Fruit fly (Drosophila melanogaster): ENCODE results near the gene yata.

yata gene

dm6 chr3R:29723048-29723656 is 25.9 kb upstream of the yata start, which contains the start of gene Pcd (continued):
- TF ChIP-seq unc-4 (GFP tag; IDR thresholded peaks at IDR 0.05; ENCODE audit: partially characterized antibody) (peak; percentile 41; the same call in 1 of the 2 replicates), Med (GFP tag) (peak; percentile 33), CG33557 (GFP tag; optimal IDR thresholded peaks at IDR 0.05) (no peak), CG4404 (GFP tag; IDR thresholded peaks at IDR 0.05) (no peak), CG12744 (GFP tag; optimal IDR thresholded peaks at IDR 0.05) (no peak), NfI (GFP tag; optimal IDR thresholded peaks at IDR 0.05) (no peak), CG12942 (GFP tag; optimal IDR thresholded peaks at IDR 0.05) (no peak), Lhr (GFP tag; optimal IDR thresholded peaks at IDR 0.05) (no peak), eve (GFP tag; optimal IDR thresholded peaks at IDR 0.05) (no peak), Asciz (GFP tag; optimal IDR thresholded peaks at IDR 0.05) (no peak), CG4617 (GFP tag; optimal IDR thresholded peaks at IDR 0.05; ENCODE audit: borderline replicate concordance) (peak; percentile 5), row (GFP tag; IDR thresholded peaks at IDR 0.05) (no peak), ind (GFP tag; optimal IDR thresholded peaks at IDR 0.05) (no peak), Fer1 (GFP tag; optimal IDR thresholded peaks at IDR 0.05) (no peak), CG1233 (GFP tag; optimal IDR thresholded peaks at IDR 0.05) (no peak), zen2 (GFP tag; IDR thresholded peaks at IDR 0.05; ENCODE audit: partially characterized antibody) (no peak), ken (GFP tag; IDR thresholded peaks at IDR 0.05) (no peak), CG7357 (GFP tag; IDR thresholded peaks at IDR 0.05) (no peak), cato (GFP tag; optimal IDR thresholded peaks at IDR 0.05; ENCODE audit: borderline replicate concordance) (no peak), fu2 (GFP tag; optimal IDR thresholded peaks at IDR 0.05) (no peak), CG2875 (GFP tag; optimal IDR thresholded peaks at IDR 0.05) (no peak), CG18476 (GFP tag; optimal IDR thresholded peaks at IDR 0.05) (no peak), Max (GFP tag; optimal IDR thresholded peaks at IDR 0.05) (no peak), Hr39 (optimal IDR thresholded peaks at IDR 0.05) (no peak), E2f1 (GFP tag; IDR thresholded peaks at IDR 0.05) (no peak), CHES-1-like (GFP tag; optimal IDR thresholded peaks at IDR 0.05) (no peak), CG1792 (GFP tag; optimal IDR thresholded peaks at IDR 0.05) (no peak), Ada2b (GFP tag; IDR thresholded peaks at IDR 0.05) (no peak), CG7556 (GFP tag; optimal IDR thresholded peaks at IDR 0.05) (no peak), hb (GFP tag; IDR thresholded peaks at IDR 0.05; ENCODE audit: partially characterized antibody) (no peak), CG32767 (GFP tag; IDR thresholded peaks at IDR 0.05) (0 out of 2 replicates have a peak, but pooled peaks have one; percentile 21), NK7.1 (GFP tag; optimal IDR thresholded peaks at IDR 0.05) (no peak), exex (tag; optimal IDR thresholded peaks at IDR 0.05) (no peak), CG5953 (GFP tag; IDR thresholded peaks at IDR 0.05) (no peak), amos (GFP tag; IDR thresholded peaks at IDR 0.05; ENCODE audit: partially characterized antibody) (no peak; the same call in 1 of the 2 replicates), gsb-n (tag; optimal IDR thresholded peaks at IDR 0.05) (no peak), bab2 (GFP tag; optimal IDR thresholded peaks at IDR 0.05) (no peak), CG15269 (tag; optimal IDR thresholded peaks at IDR 0.05) (no peak), Oaz (GFP tag; IDR thresholded peaks at IDR 0.05) (no peak), CG9727 (GFP tag; optimal IDR thresholded peaks at IDR 0.05) (no peak), CG12104 (GFP tag; optimal IDR thresholded peaks at IDR 0.05) (no peak), cg (GFP tag; optimal IDR thresholded peaks at IDR 0.05) (no peak), Myb (GFP tag; optimal IDR thresholded peaks at IDR 0.05) (no peak), her (GFP tag; optimal IDR thresholded peaks at IDR 0.05) (no peak), br (optimal IDR thresholded peaks at IDR 0.05) (no peak), tup (GFP tag; optimal IDR thresholded peaks at IDR 0.05) (no peak), Vsx1 (GFP tag; optimal IDR thresholded peaks at IDR 0.05) (no peak), CG8944 (GFP tag; optimal IDR thresholded peaks at IDR 0.05) (no peak), ap (GFP tag; IDR thresholded peaks at IDR 0.05) (no peak), CG7745 (tag; optimal IDR thresholded peaks at IDR 0.05) (no peak), CG3065 (GFP tag; optimal IDR thresholded peaks at IDR 0.05) (no peak)

All from whole organism, embryonic.